Fruit fly (Drosophila melanogaster) whole organism, embryonic: ENCODE measurements around the gene NfI.
A peak's percentile ranks its signal among the peaks of the same experiment; 100 is the strongest.

Experiments used
- Antp ChIP-seq: fragments of 200-800 bp; sonication (Bioruptor generic); optimal IDR thresholded peaks from 3 replicates; lab custom pipeline; 2016; ENCODE audit warnings: missing biosample characterization, missing genetic modification characterization
- Asciz ChIP-seq: fragments of 200-800 bp; sonication (Bioruptor generic); optimal IDR thresholded peaks from 2 replicates; lab custom pipeline; 2017; ENCODE audit warnings: missing biosample characterization, mild to moderate bottlenecking, missing genetic modification characterization, missing genetic modification reagents
- Atf3 ChIP-seq: fragments of 200-800 bp; sonication (Bioruptor generic); optimal IDR thresholded peaks from 3 replicates; lab custom pipeline; 2016; ENCODE audit warnings: missing biosample characterization, missing genetic modification characterization
- Bdp1 ChIP-seq: fragments of 200-800 bp; sonication (Bioruptor generic); optimal IDR thresholded peaks from 3 replicates; lab custom pipeline; 2016; ENCODE audit warnings: missing biosample characterization, missing genetic modification characterization
- BtbVII ChIP-seq: fragments of 200-800 bp; sonication (Bioruptor generic); optimal IDR thresholded peaks from 3 replicates; lab custom pipeline; 2017; ENCODE audit warnings: missing biosample characterization, mild to moderate bottlenecking, missing genetic modification characterization
- Bteb2 ChIP-seq: fragments of 200-800 bp; sonication (Bioruptor generic); optimal IDR thresholded peaks from 2 replicates; lab custom pipeline; 2016; ENCODE audit warnings: missing biosample characterization, missing genetic modification characterization
- CG10979 ChIP-seq: fragments of 200-800 bp; sonication (Bioruptor generic); optimal IDR thresholded peaks from 2 replicates; lab custom pipeline; 2018; ENCODE audit warnings: missing biosample characterization, mild to moderate bottlenecking, missing genetic modification characterization, moderate library complexity
- CG11723 ChIP-seq: fragments of 200-800 bp; sonication (Bioruptor generic); optimal IDR thresholded peaks from 2 replicates; lab custom pipeline; 2017; ENCODE audit warnings: missing biosample characterization, mild to moderate bottlenecking, missing genetic modification characterization
- CG12104 ChIP-seq: fragments of 200-800 bp; sonication (Bioruptor generic); optimal IDR thresholded peaks from 3 replicates; lab custom pipeline; 2016; ENCODE audit warnings: missing biosample characterization, missing genetic modification characterization
- CG1233 ChIP-seq: fragments of 200-800 bp; sonication (Bioruptor generic); optimal IDR thresholded peaks from 4 replicates; lab custom pipeline; 2018; ENCODE audit warnings: missing biosample characterization, mild to moderate bottlenecking, missing genetic modification characterization
- CG13287 ChIP-seq: fragments of 200-800 bp; sonication (Bioruptor generic); IDR thresholded peaks from 2 replicates; pipeline ENCODE4 v1.3.6; 2022; ENCODE audit warnings: missing biosample characterization, missing genetic modification characterization; ENCODE audit not compliant: partially characterized antibody
- CG15479 ChIP-seq: fragments of 200-800 bp; sonication (Bioruptor generic); optimal IDR thresholded peaks from 3 replicates; lab custom pipeline; 2019; ENCODE audit warnings: missing biosample characterization, mild to moderate bottlenecking, missing genetic modification characterization, moderate library complexity
- CG15696 ChIP-seq: fragments of 200-800 bp; sonication (Bioruptor generic); optimal IDR thresholded peaks from 2 replicates; lab custom pipeline; 2019; ENCODE audit warnings: missing biosample characterization, mild to moderate bottlenecking, missing genetic modification characterization, moderate library complexity
- CG17802 ChIP-seq: fragments of 200-800 bp; sonication (Bioruptor generic); optimal IDR thresholded peaks from 2 replicates; lab custom pipeline; 2018; ENCODE audit warnings: missing biosample characterization, mild to moderate bottlenecking, missing genetic modification characterization, moderate library complexity
- CG17829 ChIP-seq: fragments of 200-800 bp; optimal IDR thresholded peaks from 2 replicates; lab custom pipeline; 2019; ENCODE audit warnings: missing biosample characterization, mild to moderate bottlenecking, missing genetic modification characterization, moderate library complexity
- CG2889 ChIP-seq: fragments of 200-800 bp; sonication (Bioruptor generic); IDR thresholded peaks from 3 replicates; pipeline ENCODE4 v1.3.6; 2022; ENCODE audit warnings: missing biosample characterization, missing genetic modification characterization
- CG31441 ChIP-seq: fragments of 200-800 bp; sonication (Bioruptor generic); IDR thresholded peaks from 2 replicates; pipeline ENCODE4 v1.3.6; 2022; ENCODE audit warnings: missing biosample characterization, missing genetic modification characterization
- CG4282 ChIP-seq: fragments of 200-800 bp; sonication (Bioruptor generic); optimal IDR thresholded peaks from 2 replicates; lab custom pipeline; 2016; ENCODE audit warnings: missing biosample characterization, missing genetic modification characterization
- CG4617 ChIP-seq: fragments of 200-800 bp; sonication (Bioruptor generic); optimal IDR thresholded peaks from 3 replicates; lab custom pipeline; 2016; ENCODE audit warnings: missing biosample characterization, missing genetic modification characterization, borderline replicate concordance
- CG5245 ChIP-seq: fragments of 200-800 bp; sonication (Bioruptor generic); optimal IDR thresholded peaks from 3 replicates; lab custom pipeline; 2016; ENCODE audit warnings: missing biosample characterization, missing genetic modification characterization
- CG6254 ChIP-seq: fragments of 200-800 bp; sonication (Bioruptor generic); optimal IDR thresholded peaks from 3 replicates; lab custom pipeline; 2017; ENCODE audit warnings: mild to moderate bottlenecking, missing biosample characterization, missing genetic modification reagents, missing genetic modification characterization
- CG6272 ChIP-seq: fragments of 200-800 bp; sonication (Bioruptor generic); IDR thresholded peaks from 2 replicates; pipeline ENCODE4 v1.3.6; 2022; ENCODE audit warnings: missing biosample characterization, missing genetic modification characterization
- CG7271 ChIP-seq: fragments of 200-800 bp; sonication (Bioruptor generic); optimal IDR thresholded peaks from 2 replicates; lab custom pipeline; 2018; ENCODE audit warnings: missing biosample characterization, mild to moderate bottlenecking, missing genetic modification characterization, moderate library complexity
- CG9876 ChIP-seq: fragments of 200-800 bp; sonication (Bioruptor generic); optimal IDR thresholded peaks from 2 replicates; lab custom pipeline; 2016; ENCODE audit warnings: missing biosample characterization, missing genetic modification characterization
- CTCF ChIP-seq: fragments of 200-800 bp; sonication (Bioruptor generic); optimal IDR thresholded peaks from 2 replicates; lab custom pipeline; 2017; ENCODE audit warnings: missing biosample characterization, mild to moderate bottlenecking, missing genetic modification characterization, moderate library complexity
- Dref ChIP-seq: fragments of 200-800 bp; sonication (Bioruptor generic); IDR thresholded peaks from 2 replicates; pipeline ENCODE4 v1.3.6; 2022; ENCODE audit warnings: missing biosample characterization, missing genetic modification characterization
- Fer1 ChIP-seq: fragments of 200-800 bp; sonication (Bioruptor generic); optimal IDR thresholded peaks from 2 replicates; lab custom pipeline; 2017; ENCODE audit warnings: missing biosample characterization, mild to moderate bottlenecking, missing genetic modification characterization
- Gug ChIP-seq: fragments of 200-800 bp; sonication (Bioruptor generic); IDR thresholded peaks from 4 replicates; pipeline ENCODE4 v1.3.6; 2022; ENCODE audit warnings: missing biosample characterization, missing genetic modification characterization
- HHEX ChIP-seq: fragments of 200-800 bp; sonication (Bioruptor generic); optimal IDR thresholded peaks from 3 replicates; lab custom pipeline; 2017; ENCODE audit warnings: missing biosample characterization, mild to moderate bottlenecking, missing genetic modification characterization, missing genetic modification reagents
- Kr ChIP-seq: fragments of 200-800 bp; sonication (Bioruptor generic); optimal IDR thresholded peaks from 2 replicates; lab custom pipeline; 2017; ENCODE audit warnings: missing biosample characterization, mild to moderate bottlenecking, missing genetic modification characterization
- PHDP ChIP-seq: fragments of 200-800 bp; sonication (Bioruptor generic); optimal IDR thresholded peaks from 3 replicates; lab custom pipeline; 2018; ENCODE audit warnings: missing biosample characterization, mild to moderate bottlenecking, missing genetic modification characterization, moderate library complexity
- Sry-β ChIP-seq: fragments of 200-800 bp; sonication (Bioruptor generic); optimal IDR thresholded peaks from 2 replicates; lab custom pipeline; 2018; ENCODE audit warnings: missing biosample characterization, mild to moderate bottlenecking, missing genetic modification characterization, moderate library complexity
- crol ChIP-seq: fragments of 200-800 bp; sonication (Bioruptor generic); IDR thresholded peaks from 2 replicates; pipeline ENCODE4 v1.3.6; 2022; ENCODE audit warnings: missing biosample characterization, missing genetic modification characterization
- disco-r ChIP-seq: fragments of 200-800 bp; sonication (Bioruptor generic); optimal IDR thresholded peaks from 2 replicates; lab custom pipeline; 2016; ENCODE audit warnings: missing biosample characterization, missing genetic modification characterization
- ftz-f1 ChIP-seq: fragments of 200-800 bp; sonication (Bioruptor generic); optimal IDR thresholded peaks from 2 replicates; lab custom pipeline; 2016; ENCODE audit warnings: missing biosample characterization, missing genetic modification characterization
- gsb-n ChIP-seq: fragments of 200-800 bp; sonication (Bioruptor generic); optimal IDR thresholded peaks from 3 replicates; lab custom pipeline; 2018; ENCODE audit warnings: missing biosample characterization, mild to moderate bottlenecking, missing genetic modification characterization
- hb ChIP-seq: fragments of 200-800 bp; sonication (Bioruptor generic); IDR thresholded peaks from 3 replicates; pipeline ENCODE4 v1.3.6; 2022; ENCODE audit warnings: missing biosample characterization, missing genetic modification characterization; ENCODE audit not compliant: partially characterized antibody
- hbn ChIP-seq: fragments of 200-800 bp; sonication (Bioruptor generic); IDR thresholded peaks from 2 replicates; pipeline ENCODE4 v1.3.6; 2022; ENCODE audit warnings: missing biosample characterization, missing genetic modification characterization; ENCODE audit not compliant: partially characterized antibody
- hkb ChIP-seq, 2 experiments: fragments of 200-800 bp in 1 of 2; fragments of >200 bp in 1 of 2; sonication (Bioruptor generic) in 1 of 2; IDR thresholded peaks in 1 of 2; optimal IDR thresholded peaks in 1 of 2; 2 replicates each; pipeline versions ENCODE4 v1.3.6 to Lab custom; 2017 to 2022; ENCODE audit warnings: missing biosample characterization in 1 of 2, missing genetic modification characterization in 1 of 2
- hth ChIP-seq: fragments of >200 bp; optimal IDR thresholded peaks from 2 replicates; lab custom pipeline; 2017; ENCODE audit warnings: inconsistent platforms
- jing ChIP-seq: fragments of 200-800 bp; sonication (Bioruptor generic); optimal IDR thresholded peaks from 2 replicates; lab custom pipeline; 2018; ENCODE audit warnings: missing biosample characterization, mild to moderate bottlenecking, missing genetic modification characterization
- lov ChIP-seq, 2 experiments: fragments of 200-800 bp in 1 of 2; fragments of >200 bp in 1 of 2; sonication (Bioruptor generic) in 1 of 2; IDR thresholded peaks in 1 of 2; optimal IDR thresholded peaks in 1 of 2; 2 replicates in 1 of 2; 3 replicates in 1 of 2; pipeline versions ENCODE4 v1.3.6 to Lab custom; 2017 to 2022; ENCODE audit warnings: missing biosample characterization in 1 of 2, missing genetic modification characterization in 1 of 2
- maf-S ChIP-seq: fragments of 200-800 bp; sonication (Bioruptor generic); optimal IDR thresholded peaks from 2 replicates; lab custom pipeline; 2016; ENCODE audit warnings: missing biosample characterization, missing genetic modification characterization
- nmo ChIP-seq: fragments of 200-800 bp; sonication (Bioruptor generic); optimal IDR thresholded peaks from 2 replicates; lab custom pipeline; 2018; ENCODE audit warnings: missing biosample characterization, mild to moderate bottlenecking, missing genetic modification characterization, moderate library complexity
- pfk ChIP-seq: fragments of 200-800 bp; sonication (Bioruptor generic); optimal IDR thresholded peaks from 2 replicates; lab custom pipeline; 2018; ENCODE audit warnings: missing biosample characterization, mild to moderate bottlenecking, missing genetic modification characterization, moderate library complexity
- rib ChIP-seq: fragments of 200-800 bp; sonication (Bioruptor generic); IDR thresholded peaks from 2 replicates; pipeline ENCODE4 v1.3.6; 2022; ENCODE audit warnings: missing biosample characterization, missing genetic modification characterization
- salm ChIP-seq: fragments of 200-800 bp; sonication (Bioruptor generic); optimal IDR thresholded peaks from 2 replicates; lab custom pipeline; 2018; ENCODE audit warnings: missing biosample characterization, mild to moderate bottlenecking, missing genetic modification characterization
- sd ChIP-seq: fragments of 200-800 bp; sonication (Bioruptor generic); optimal IDR thresholded peaks from 3 replicates; lab custom pipeline; 2018; ENCODE audit warnings: missing biosample characterization, mild to moderate bottlenecking, missing genetic modification characterization, moderate library complexity
- shn ChIP-seq: fragments of 200-800 bp; sonication (Bioruptor generic); optimal IDR thresholded peaks from 3 replicates; lab custom pipeline; 2016; ENCODE audit warnings: missing biosample characterization, missing genetic modification characterization
- vvl ChIP-seq: fragments of 200-800 bp; sonication (Bioruptor generic); IDR thresholded peaks from 2 replicates; pipeline ENCODE4 v1.3.6; 2022; ENCODE audit warnings: missing biosample characterization, missing genetic modification characterization
- yki ChIP-seq: fragments of >200 bp; optimal IDR thresholded peaks from 3 replicates; lab custom pipeline; 2018

The NfI gene

dm6 chr4:314672-315266 is 38.6 kb upstream of the NfI start, which contains the start of gene Rnf11:
Gene Rnf11 (plus strand): TSS chr4:314923.
- TF ChIP-seq jing (GFP tag; lab: Kevin White, UChicago) (no peak), rib (GFP tag; lab: Robert Waterston, UW) (no peak), PHDP (tag; lab: Kevin White, UChicago) (no peak), CG11723 (GFP tag; lab: Kevin White, UChicago) (peak; percentile 81), hkb (optimal IDR thresholded peaks at IDR 0.05; lab: Kevin White, UChicago) (no peak), hkb (GFP tag; IDR thresholded peaks at IDR 0.05; lab: Robert Waterston, UW) (no peak), Bdp1 (GFP tag; lab: Kevin White, UChicago) (no peak), hbn (no peak), CG2889 (GFP tag; lab: Robert Waterston, UW) (no peak), CG9876 (GFP tag; lab: Kevin White, UChicago) (no peak), ftz-f1 (no peak), Dref (no peak), gsb-n (no peak), Kr (GFP tag; lab: Kevin White, UChicago) (no peak), Atf3 (GFP tag; lab: Kevin White, UChicago) (no peak), salm (tag; lab: Kevin White, UChicago) (no peak), hth (lab: Kevin White, UChicago) (no peak), Antp (no peak), Sry-β (no peak), crol (GFP tag; lab: Robert Waterston, UW) (no peak), sd (tag; lab: Kevin White, UChicago) (no peak), CG17829 (tag; lab: Kevin White, UChicago) (no peak), CG31441 (GFP tag; lab: Robert Waterston, UW) (no peak), CTCF (GFP tag; lab: Kevin White, UChicago) (no peak), HHEX (GFP tag; lab: Kevin White, UChicago) (no peak), CG6272 (GFP tag; lab: Robert Waterston, UW) (no peak), CG13287 (GFP tag; lab: Robert Waterston, UW) (no peak), Asciz (GFP tag; lab: Kevin White, UChicago) (no peak), CG5245 (GFP tag; lab: Kevin White, UChicago) (no peak), disco-r (GFP tag; lab: Kevin White, UChicago) (no peak), Fer1 (GFP tag; lab: Kevin White, UChicago) (no peak), CG1233 (GFP tag; lab: Kevin White, UChicago) (no peak), CG4617 (GFP tag; lab: Kevin White, UChicago) (peak; percentile 65), BtbVII (GFP tag; lab: Kevin White, UChicago) (no peak), CG17802 (tag; lab: Kevin White, UChicago) (peak; percentile 97), maf-S (GFP tag; lab: Kevin White, UChicago) (no peak), Bteb2 (GFP tag; lab: Kevin White, UChicago) (no peak), shn (no peak), hb (GFP tag; lab: Robert Waterston, UW) (no peak), CG10979 (tag; lab: Kevin White, UChicago) (no peak), CG4282 (GFP tag; lab: Kevin White, UChicago) (no peak), lov (optimal IDR thresholded peaks at IDR 0.05; lab: Kevin White, UChicago) (no peak), lov (GFP tag; IDR thresholded peaks at IDR 0.05; lab: Robert Waterston, UW) (no peak), pfk (GFP tag; lab: Kevin White, UChicago) (peak; percentile 51), CG6254 (GFP tag; lab: Kevin White, UChicago) (no peak), CG12104 (GFP tag; lab: Kevin White, UChicago) (no peak), CG7271 (tag; lab: Kevin White, UChicago) (no peak), CG15479 (no peak), CG15696 (tag; lab: Kevin White, UChicago) (no peak), nmo (GFP tag; lab: Kevin White, UChicago) (peak; percentile 59), yki (lab: Kevin White, UChicago) (no peak), vvl (GFP tag; lab: Robert Waterston, UW) (peak; percentile 67; the same call in 1 of the 2 replicates), Gug (GFP tag; lab: Robert Waterston, UW) (no peak)
